Worm (Caenorhabditis elegans): ENCODE measurements around the gene rps-5.

rps-5 gene

ce11 chrIV:11080823-11081285 is 30.0 kb downstream of the rps-5 start, which contains the start of gene atg-7 (continued):
- TF ChIP-seq rpc-1 (optimal IDR thresholded peaks at IDR 0.05) (no peak), rpc-1 (tag; optimal IDR thresholded peaks at IDR 0.05) (no peak), ceh-100 (GFP tag; IDR thresholded peaks at IDR 0.05) (no peak), nhr-27 (tag; optimal IDR thresholded peaks at IDR 0.05) (no peak), ztf-26 (tag; optimal IDR thresholded peaks at IDR 0.05) (no peak), D2030.7 (GFP tag; IDR thresholded peaks at IDR 0.05) (no peak; the same call in 1 of the 2 replicates), egrh-3 (GFP tag; IDR thresholded peaks at IDR 0.05) (no peak), ztf-18 (tag; optimal IDR thresholded peaks at IDR 0.05) (no peak), ama-1 (optimal IDR thresholded peaks at IDR 0.05) (peak; percentile 92), ama-1 (GFP tag; optimal IDR thresholded peaks at IDR 0.05) (peak; percentile 31 to 64), Y67H2A.10 (GFP tag; conservative IDR thresholded peaks at IDR 0.05) (no peak), sptf-2 (GFP tag; optimal IDR thresholded peaks at IDR 0.05) (no peak), tbp1 (GFP tag; optimal IDR thresholded peaks at IDR 0.05) (no peak), unc-62 (GFP tag; optimal IDR thresholded peaks at IDR 0.05) (no peak), B0035.1 (tag; optimal IDR thresholded peaks at IDR 0.05) (no peak), mxl-1 (tag; optimal IDR thresholded peaks at IDR 0.05) (no peak), F49E8.2 (tag; optimal IDR thresholded peaks at IDR 0.05; ENCODE audit: insufficient read depth) (peak; percentile 80), ceh-58 (GFP tag; IDR thresholded peaks at IDR 0.05) (no peak), C17E4.6 (GFP tag; IDR thresholded peaks at IDR 0.05) (no peak), snpc-4 (GFP tag; optimal IDR thresholded peaks at IDR 0.05) (no peak), snpc-4 (tag; optimal IDR thresholded peaks at IDR 0.05) (peak in 2 of 4 experiments; percentile 37 to 41), nhr-120 (GFP tag; IDR thresholded peaks at IDR 0.05) (no peak), hmg-20 (GFP tag; IDR thresholded peaks at IDR 0.05) (peak; percentile 4; the same call in 1 of the 2 replicates), B0261.1 (tag; optimal IDR thresholded peaks at IDR 0.05) (no peak), pha-4 (tag; optimal IDR thresholded peaks at IDR 0.05) (no peak), fkh-3 (tag; optimal IDR thresholded peaks at IDR 0.05) (no peak), C06A6.2 (GFP tag; conservative IDR thresholded peaks at IDR 0.05) (no peak), lin-26 (GFP tag; IDR thresholded peaks at IDR 0.05) (no peak), chd-7 (tag; optimal IDR thresholded peaks at IDR 0.05) (peak; percentile 43), nfyb-1 (GFP tag; IDR thresholded peaks at IDR 0.05) (peak; percentile 63; the same call in 1 of the 2 replicates), ekl-4 (GFP tag; IDR thresholded peaks at IDR 0.05) (peak; percentile 78), snpc-1.3 (tag; optimal IDR thresholded peaks at IDR 0.05; ENCODE audit: insufficient read depth) (peak; percentile 1), T26A5.8 (tag; optimal IDR thresholded peaks at IDR 0.05) (no peak), ccch-3 (GFP tag; optimal IDR thresholded peaks at IDR 0.05) (no peak), hlh-26 (GFP tag; conservative IDR thresholded peaks at IDR 0.05) (no peak), ceh-27 (GFP tag; optimal IDR thresholded peaks at IDR 0.05) (peak; percentile 36), attf-6 (GFP tag; IDR thresholded peaks at IDR 0.05) (peak; percentile 76; the same call in 1 of the 2 replicates), sdz-38 (tag; optimal IDR thresholded peaks at IDR 0.05) (no peak), repo-1 (tag; optimal IDR thresholded peaks at IDR 0.05) (peak; percentile 76), F39B2.1 (GFP tag; IDR thresholded peaks at IDR 0.05) (no peak), Y53G8AR.9 (GFP tag; conservative IDR thresholded peaks at IDR 0.05) (peak; percentile 40; the same call in 1 of the 2 replicates), zim-3 (tag; optimal IDR thresholded peaks at IDR 0.05) (no peak), B0336.3 (GFP tag; IDR thresholded peaks at IDR 0.05) (peak; percentile 72), lin-54 (GFP tag; optimal IDR thresholded peaks at IDR 0.05) (peak; percentile 43), let-607 (tag; optimal IDR thresholded peaks at IDR 0.05) (peak in 1 of 2 experiments; percentile 31), F23B12.7 (tag; optimal IDR thresholded peaks at IDR 0.05; ENCODE audit: insufficient read depth) (no peak), ztf-22 (GFP tag; optimal IDR thresholded peaks at IDR 0.05) (peak; percentile 35), rcor-1 (GFP tag; IDR thresholded peaks at IDR 0.05) (no peak; the same call in 1 of the 2 replicates), madf-3 (GFP tag; IDR thresholded peaks at IDR 0.05) (no peak), lir-1 (GFP tag; conservative IDR thresholded peaks at IDR 0.05) (no peak)

All from whole organism, young adult.